Fruit fly (Drosophila melanogaster) whole organism, larva: ENCODE measurements around the gene CG46026.

Experiments used
- noc ChIP-seq: fragments of 200-800 bp; sonication (Bioruptor generic); optimal IDR thresholded peaks from 3 replicates; lab custom pipeline; 2019; ENCODE audit warnings: missing biosample characterization, mild to moderate bottlenecking, missing genetic modification characterization, moderate library complexity

The CG46026 gene

dm6 chr3R:6352436-6352835 is 45.8 kb downstream of the CG46026 start:
- no peak for TF ChIP-seq noc (tag; lab: Kevin White, UChicago)

dm6 chr3R:6352893-6353623 is 46.4 kb downstream of the CG46026 start:
- peak; percentile 15 for TF ChIP-seq noc (tag; lab: Kevin White, UChicago)

dm6 chr3R:6353624-6354352 is 47.1 kb downstream of the CG46026 start:
- peak; percentile 91 for TF ChIP-seq noc (tag; lab: Kevin White, UChicago)

dm6 chr3R:6354408-6354807 is 47.7 kb downstream of the CG46026 start:
- no peak for TF ChIP-seq noc (tag; lab: Kevin White, UChicago)
